Worm (Caenorhabditis elegans) whole organism, L4 larva: ENCODE results near the gene pho-8.
A peak's percentile ranks its signal among the peaks of the same experiment; 100 is the strongest.

Source experiments
- F49E8.2 ChIP-seq: sonication (generic microtip); optimal IDR thresholded peaks from 2 replicates; lab custom pipeline; 2016; ENCODE audit warnings: missing compliant biosample characterization, mild to moderate bottlenecking, missing genetic modification characterization, borderline replicate concordance
- ZK337.2 ChIP-seq: fragments of 200-800 bp; sonication (Bioruptor generic); IDR thresholded peaks from 2 replicates; pipeline ENCODE4 v1.3.6; 2022; ENCODE audit warnings: missing genetic modification reagents, missing genetic modification characterization, missing compliant biosample characterization
- ceh-28 ChIP-seq: fragments of 150-350 bp; optimal IDR thresholded peaks from 2 replicates; lab custom pipeline; 2014; ENCODE audit warnings: missing biosample characterization, missing genetic modification reagents, missing genetic modification characterization
- ces-1 ChIP-seq: fragments of 150-350 bp; sonication (generic microtip); optimal IDR thresholded peaks from 4 replicates; lab custom pipeline; 2014; ENCODE audit warnings: missing biosample characterization, missing genetic modification reagents, missing genetic modification characterization
- ctbp-1 ChIP-seq: fragments of 200-800 bp; sonication (Bioruptor generic); IDR thresholded peaks from 2 replicates; pipeline ENCODE4 v1.3.6; 2022; ENCODE audit warnings: missing genetic modification reagents, missing genetic modification characterization, missing compliant biosample characterization
- daf-16 ChIP-seq, 3 experiments: sonication (generic microtip); optimal IDR thresholded peaks; 2 replicates each; lab custom pipeline; 2016 to 2017; ENCODE audit warnings: missing genetic modification characterization in 3 of 3, missing genetic modification reagents in 3 of 3, mild to moderate bottlenecking in 2 of 3, missing compliant biosample characterization in 2 of 3, missing biosample characterization in 1 of 3, moderate library complexity in 1 of 3
- dmd-6 ChIP-seq: fragments of 200-800 bp; sonication (Bioruptor generic); IDR thresholded peaks from 2 replicates; pipeline ENCODE4 v1.3.6; 2022; ENCODE audit warnings: missing genetic modification reagents, missing genetic modification characterization, missing compliant biosample characterization
- dve-1 ChIP-seq: sonication (generic microtip); optimal IDR thresholded peaks from 2 replicates; lab custom pipeline; 2017; ENCODE audit warnings: antibody characterized with exemption, mild to moderate bottlenecking, missing genetic modification characterization, missing compliant biosample characterization; ENCODE audit not compliant: insufficient read depth
- hlh-11 ChIP-seq: fragments of 200-800 bp; sonication (Bioruptor generic); optimal IDR thresholded peaks from 2 replicates; lab custom pipeline; 2018; ENCODE audit warnings: mild to moderate bottlenecking, missing genetic modification characterization, missing compliant biosample characterization
- hlh-30 ChIP-seq: sonication (generic microtip); optimal IDR thresholded peaks from 2 replicates; lab custom pipeline; 2017; ENCODE audit warnings: antibody characterized with exemption, mild to moderate bottlenecking, missing genetic modification characterization, missing compliant biosample characterization; ENCODE audit not compliant: insufficient read depth
- lim-7 ChIP-seq: fragments of 200-800 bp; sonication (Bioruptor generic); IDR thresholded peaks from 2 replicates; pipeline ENCODE4 v1.3.6; 2022; ENCODE audit warnings: missing genetic modification characterization, missing compliant biosample characterization
- lin-1 ChIP-seq: fragments of 200-800 bp; sonication (Bioruptor generic); IDR thresholded peaks from 2 replicates; pipeline ENCODE4 v1.3.6; 2022; ENCODE audit warnings: missing genetic modification reagents, missing genetic modification characterization, missing compliant biosample characterization
- lin-29 ChIP-seq: fragments of 200-800 bp; sonication (Bioruptor generic); IDR thresholded peaks from 2 replicates; pipeline ENCODE4 v1.3.6; 2022; ENCODE audit warnings: missing genetic modification reagents, missing genetic modification characterization, missing compliant biosample characterization
- lin-39 ChIP-seq: fragments of 150-350 bp; optimal IDR thresholded peaks from 2 replicates; lab custom pipeline; 2014; ENCODE audit warnings: missing biosample characterization, missing genetic modification reagents, missing genetic modification characterization
- lsy-2 ChIP-seq, 2 experiments: fragments of 150-350 bp in 1 of 2; sonication (generic microtip) in 1 of 2; optimal IDR thresholded peaks; 2 replicates each; lab custom pipeline; 2014 to 2017; ENCODE audit warnings: missing biosample characterization in 2 of 2, missing genetic modification characterization in 2 of 2
- mdl-1 ChIP-seq, 2 experiments: fragments of 150-350 bp in 1 of 2; sonication (generic microtip) in 1 of 2; optimal IDR thresholded peaks; 2 replicates each; lab custom pipeline; 2014 to 2017; ENCODE audit warnings: missing biosample characterization in 2 of 2, missing genetic modification characterization in 2 of 2
- mep-1 ChIP-seq: fragments of 150-350 bp; sonication (generic microtip); optimal IDR thresholded peaks from 3 replicates; lab custom pipeline; 2014; ENCODE audit warnings: missing biosample characterization, missing genetic modification characterization
- nhr-28 ChIP-seq: fragments of 150-350 bp; optimal IDR thresholded peaks from 2 replicates; lab custom pipeline; 2014; ENCODE audit warnings: missing biosample characterization, missing genetic modification characterization
- nhr-77 ChIP-seq: fragments of 150-350 bp; optimal IDR thresholded peaks from 2 replicates; lab custom pipeline; 2014; ENCODE audit warnings: missing biosample characterization, missing genetic modification characterization
- pqm-1 ChIP-seq: sonication (generic microtip); optimal IDR thresholded peaks from 2 replicates; lab custom pipeline; 2017; ENCODE audit warnings: missing biosample characterization, missing genetic modification characterization
- unc-39 ChIP-seq: sonication (generic microtip); optimal IDR thresholded peaks from 2 replicates; lab custom pipeline; 2017; ENCODE audit warnings: missing biosample characterization, missing genetic modification characterization
- unc-62 ChIP-seq, 3 experiments: fragments of 150-350 bp in 1 of 3; sonication (generic microtip); optimal IDR thresholded peaks in 2 of 3; peaks in 1 of 3; 1 replicate in 1 of 3; 2 replicates in 2 of 3; lab custom pipeline; 2014 to 2017; ENCODE audit warnings: missing biosample characterization in 3 of 3, missing genetic modification characterization in 3 of 3, missing genetic modification reagents in 3 of 3, missing genotype in 1 of 3
- zfp-3 ChIP-seq: fragments of 200-800 bp; sonication (Bioruptor generic); conservative IDR thresholded peaks from 2 replicates; pipeline ENCODE4 v1.3.6; 2022; ENCODE audit warnings: missing genetic modification reagents, missing genetic modification characterization, missing compliant biosample characterization
- zip-11 ChIP-seq: fragments of 200-800 bp; sonication (Bioruptor generic); IDR thresholded peaks from 2 replicates; pipeline ENCODE4 v1.3.6; 2022; ENCODE audit warnings: missing genetic modification characterization, missing compliant biosample characterization

The pho-8 gene

DNA sequence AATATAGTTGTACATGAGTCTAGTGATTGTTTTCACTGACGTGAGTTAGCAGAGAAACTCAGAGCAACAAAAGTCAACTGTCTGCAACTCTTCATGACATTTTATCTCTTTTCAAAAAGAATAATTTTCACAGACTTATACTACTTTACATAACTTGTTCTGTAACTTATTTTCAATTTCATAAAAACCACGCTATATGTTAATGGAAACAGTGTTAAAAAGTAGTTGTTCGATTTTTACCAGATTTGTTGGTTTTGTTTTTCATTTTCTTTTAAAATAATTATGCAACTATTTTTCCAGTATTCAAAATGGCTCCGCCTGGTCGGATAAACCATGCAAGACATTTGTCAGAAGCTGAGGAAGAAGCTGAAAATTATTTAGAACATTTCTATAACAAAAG, 41.6 kb downstream of the pho-8 start, which contains the start of gene sulp-4:
Gene sulp-4 (plus strand): TSS at position 301 of the 400 bp plus-strand sequence.
- TF ChIP-seq lsy-2 (tag; optimal IDR thresholded peaks at IDR 0.05; lab: Kevin White, UChicago) (no peak), unc-39 (tag; lab: Kevin White, UChicago) (no peak)
- TF ChIP-seq, all 104 proteins: peak for 0

DNA sequence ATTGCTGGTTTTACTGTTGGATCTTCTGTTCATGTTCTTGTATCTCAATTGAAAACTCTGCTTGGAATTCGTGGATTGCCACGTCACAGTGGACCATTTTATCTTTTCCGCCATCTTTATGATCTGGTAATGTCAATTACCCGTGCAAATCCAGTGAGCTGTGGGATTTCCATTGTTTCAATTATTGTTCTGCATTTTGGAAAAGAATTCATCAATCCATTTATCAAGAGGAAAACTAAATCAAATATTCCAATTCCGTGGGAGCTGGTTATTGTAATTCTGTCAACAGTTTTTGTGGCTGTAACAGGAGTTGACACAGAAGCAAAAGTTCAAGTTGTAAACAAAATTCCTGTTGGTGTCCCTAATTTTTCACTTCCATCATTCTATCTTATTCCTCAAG, 43.2 kb downstream of the pho-8 start:
- TF ChIP-seq zip-11 (no peak), unc-62 (GFP tag; optimal IDR thresholded peaks at IDR 0.05 in 1 of 2; lab: Kevin White, UChicago) (peak in 1 of 2 experiments; percentile 92), unc-62 (tag; optimal IDR thresholded peaks at IDR 0.05; lab: Kevin White, UChicago) (no peak)

DNA sequence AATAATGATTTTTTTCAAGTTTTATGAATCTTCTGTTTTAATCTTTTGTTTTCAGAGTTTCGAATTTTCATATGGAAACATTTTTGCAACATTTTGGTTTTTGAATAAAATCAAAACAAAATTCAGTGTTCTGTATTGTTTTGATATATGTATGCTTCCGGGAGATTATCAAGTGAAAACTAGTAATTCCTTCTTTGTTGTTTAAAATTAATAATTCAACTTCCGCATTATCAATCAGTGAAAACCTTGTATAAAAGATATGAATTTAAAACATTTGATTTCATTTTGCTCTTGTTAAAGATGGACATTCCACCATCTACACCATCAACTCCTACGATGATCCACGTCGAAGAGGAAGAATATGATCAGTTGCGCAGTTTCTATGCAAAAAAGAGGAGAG, 46.3 kb downstream of the pho-8 start, which contains the start of gene sulp-5:
Gene sulp-5 (plus strand): TSS at position 301 of the 400 bp plus-strand sequence.
- TF ChIP-seq mdl-1 (tag; optimal IDR thresholded peaks at IDR 0.05; lab: Kevin White, UChicago): no peak
- TF ChIP-seq ZK337.2: no peak
- no peak for TF ChIP-seq lin-39 (tag; lab: Kevin White, UChicago)
- TF ChIP-seq lin-29 (GFP tag; lab: Robert Waterston, UW): no peak
- TF ChIP-seq lin-1: no peak

DNA sequence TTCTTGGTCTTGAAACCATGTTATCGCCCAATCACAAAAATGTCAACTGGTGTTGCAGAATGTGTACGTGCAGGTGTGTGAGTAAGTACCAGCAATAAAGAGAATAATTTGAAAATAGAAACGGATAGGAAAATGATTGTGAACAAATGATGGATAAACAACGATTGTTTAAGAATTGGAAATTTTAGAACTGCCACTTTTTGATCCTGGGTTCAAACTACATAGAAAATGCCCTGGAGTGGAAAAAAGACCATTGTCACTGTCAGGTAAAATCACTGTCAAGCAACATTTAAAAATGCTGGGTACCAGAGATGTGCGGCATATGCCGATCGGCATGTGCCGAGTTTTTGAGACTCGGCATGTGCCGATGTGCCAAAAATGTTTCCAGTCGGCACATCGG, 49.8 kb downstream of the pho-8 start:
- TF ChIP-seq nhr-28 (tag; lab: Kevin White, UChicago) (peak; percentile 33), unc-62 (GFP tag; optimal IDR thresholded peaks at IDR 0.05 in 1 of 2; lab: Kevin White, UChicago) (peak in 1 of 2 experiments; percentile 92), unc-62 (tag; optimal IDR thresholded peaks at IDR 0.05; lab: Kevin White, UChicago) (no peak), lin-39 (tag; lab: Kevin White, UChicago) (no peak), mdl-1 (tag; optimal IDR thresholded peaks at IDR 0.05; lab: Kevin White, UChicago) (peak in 1 of 2 experiments; percentile 7), F49E8.2 (tag; lab: Kevin White, UChicago) (no peak)

DNA sequence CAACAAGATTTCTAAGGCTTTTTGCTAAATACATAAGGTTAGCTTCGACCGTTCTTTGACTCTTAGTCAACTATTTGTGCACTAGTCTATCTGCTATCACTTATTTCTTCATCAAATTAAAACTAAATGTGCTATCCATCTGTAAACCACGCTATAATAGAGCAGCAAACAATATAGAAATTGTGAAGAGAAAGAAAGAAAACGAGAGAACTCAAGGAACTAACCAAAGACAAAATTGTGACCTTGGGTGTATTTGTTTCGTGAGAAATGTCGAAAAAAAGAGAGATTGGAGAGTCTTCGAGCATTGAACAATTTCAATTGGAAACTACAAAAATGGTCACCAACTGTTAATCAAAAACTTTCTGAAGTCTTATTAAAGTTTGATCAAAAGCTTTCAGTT, 51.7 kb downstream of the pho-8 start:
- TF ChIP-seq nhr-28 (tag; lab: Kevin White, UChicago) (peak; percentile 84), hlh-30 (tag; lab: Kevin White, UChicago) (peak; percentile 18), hlh-11 (tag; lab: Kevin White, UChicago) (no peak), lim-7 (GFP tag; lab: Robert Waterston, UW) (no peak), mep-1 (tag; lab: Kevin White, UChicago) (peak; percentile 28), ces-1 (no peak), ceh-28 (no peak), dmd-6 (GFP tag; lab: Robert Waterston, UW) (peak; percentile 83), daf-16 (GFP tag; optimal IDR thresholded peaks at IDR 0.05; lab: Kevin White, UChicago) (no peak), daf-16 (tag; optimal IDR thresholded peaks at IDR 0.05; lab: Kevin White, UChicago) (peak; percentile 82), nhr-77 (tag; lab: Kevin White, UChicago) (peak; percentile 80), pqm-1 (peak; percentile 29), zfp-3 (GFP tag; lab: Robert Waterston, UW) (no peak), dve-1 (tag; lab: Kevin White, UChicago) (peak; percentile 77), ctbp-1 (GFP tag; lab: Robert Waterston, UW) (no peak), mdl-1 (tag; optimal IDR thresholded peaks at IDR 0.05; lab: Kevin White, UChicago) (peak in 1 of 2 experiments; percentile 56)
- TF ChIP-seq, all 104 proteins: peak for 9
